Worm (Caenorhabditis elegans) whole organism, midembryonic: ENCODE results near the gene F54D5.23.

Experiments used
- T22C8.4 ChIP-seq: fragments of 200-800 bp; sonication (Bioruptor generic); IDR thresholded peaks from 2 replicates; pipeline ENCODE4 v1.3.6; 2022; ENCODE audit warnings: missing genetic modification characterization, missing compliant biosample characterization
- cog-1 ChIP-seq: sonication (generic microtip); optimal IDR thresholded peaks from 2 replicates; lab custom pipeline; 2016; ENCODE audit warnings: missing genetic modification characterization, missing compliant biosample characterization
- flt-1 ChIP-seq: fragments of 200-800 bp; sonication (Bioruptor generic); IDR thresholded peaks from 2 replicates; pipeline ENCODE4 v1.3.6; 2022; ENCODE audit warnings: missing genetic modification characterization, missing compliant biosample characterization
- klf-2 ChIP-seq: fragments of 200-800 bp; sonication (Bioruptor generic); conservative IDR thresholded peaks from 2 replicates; pipeline ENCODE4 v1.3.6; 2022; ENCODE audit warnings: missing genetic modification reagents, missing genetic modification characterization, missing compliant biosample characterization
- med-1 ChIP-seq: sonication (generic microtip); optimal IDR thresholded peaks from 2 replicates; lab custom pipeline; 2017; ENCODE audit warnings: missing genetic modification characterization, mild to moderate bottlenecking, missing compliant biosample characterization, antibody characterized with exemption, missing genetic modification reagents; ENCODE audit not compliant: insufficient read depth
- ref-1 ChIP-seq: fragments of 200-800 bp; sonication (Bioruptor generic); conservative IDR thresholded peaks from 2 replicates; pipeline ENCODE4 v1.3.6; 2022; ENCODE audit warnings: missing genetic modification reagents, missing genetic modification characterization, missing compliant biosample characterization
- tab-1 ChIP-seq: fragments of 200-800 bp; sonication (Bioruptor generic); IDR thresholded peaks from 2 replicates; pipeline ENCODE4 v1.3.6; 2022; ENCODE audit warnings: missing genetic modification characterization, missing compliant biosample characterization
- ztf-23 ChIP-seq: fragments of 200-800 bp; sonication (Bioruptor generic); IDR thresholded peaks from 2 replicates; pipeline ENCODE4 v1.3.6; 2022; ENCODE audit warnings: missing genetic modification reagents, missing genetic modification characterization, missing compliant biosample characterization
- ztf-29 ChIP-seq: fragments of 200-800 bp; sonication (Bioruptor generic); IDR thresholded peaks from 2 replicates; pipeline ENCODE4 v1.3.6; 2022; ENCODE audit warnings: missing genetic modification reagents, missing genetic modification characterization, missing compliant biosample characterization

Gene F54D5.23

ce11 chrII:11569213-11569868 lies at the start of gene F54D5.23, which contains the start of gene F54D5.4:
F54D5.23 (minus strand) TSS chrII:11569287.
F54D5.4 (plus strand) TSS chrII:11569818.
- TF ChIP-seq T22C8.4 (GFP tag; lab: Robert Waterston, UW): no peak
- no peak for TF ChIP-seq klf-2 (GFP tag; lab: Robert Waterston, UW)
- TF ChIP-seq cog-1: no peak
- TF ChIP-seq flt-1 (GFP tag; lab: Robert Waterston, UW): no peak
- no peak for TF ChIP-seq ztf-29
- no peak for TF ChIP-seq ztf-23
- no peak for TF ChIP-seq med-1
- TF ChIP-seq tab-1 (GFP tag; lab: Robert Waterston, UW): no peak
- TF ChIP-seq ref-1 (GFP tag; lab: Robert Waterston, UW): no peak

ce11 chrII:11617715-11618114 lies 48.6 kb upstream of the F54D5.23 start:
- TF ChIP-seq T22C8.4 (GFP tag; lab: Robert Waterston, UW) (no peak), klf-2 (GFP tag; lab: Robert Waterston, UW) (no peak), flt-1 (GFP tag; lab: Robert Waterston, UW) (peak; percentile 29; the same call in 1 of the 2 replicates), cog-1 (no peak)

- TF ChIP-seq flt-1 (GFP tag; lab: Robert Waterston, UW) (no peak), ref-1 (GFP tag; lab: Robert Waterston, UW) (no peak), tab-1 (GFP tag; lab: Robert Waterston, UW) (no peak), ztf-23 (0 out of 2 replicates have a peak, but pooled peaks have one; percentile 21), cog-1 (no peak), T22C8.4 (GFP tag; lab: Robert Waterston, UW) (no peak), klf-2 (GFP tag; lab: Robert Waterston, UW) (no peak), ztf-29 (no peak)
Measured at ce11 chrII:11616333-11616942, 47.4 kb upstream of the F54D5.23 start.

- TF ChIP-seq ztf-29 (no peak), ref-1 (GFP tag; lab: Robert Waterston, UW) (no peak), med-1 (no peak), ztf-23 (no peak), cog-1 (no peak), klf-2 (GFP tag; lab: Robert Waterston, UW) (no peak), flt-1 (GFP tag; lab: Robert Waterston, UW) (no peak), T22C8.4 (GFP tag; lab: Robert Waterston, UW) (no peak), tab-1 (GFP tag; lab: Robert Waterston, UW) (no peak)
Measured at ce11 chrII:11614103-11614857, 45.2 kb upstream of the F54D5.23 start.

- TF ChIP-seq cog-1 (no peak), ztf-29 (no peak), T22C8.4 (GFP tag; lab: Robert Waterston, UW) (no peak), ref-1 (GFP tag; lab: Robert Waterston, UW) (no peak), flt-1 (GFP tag; lab: Robert Waterston, UW) (no peak)
Measured at ce11 chrII:11612034-11612723, 43.1 kb upstream of the F54D5.23 start, which contains the start of gene F07A11.5. F07A11.5 (plus strand) TSS chrII:11612300.

- TF ChIP-seq tab-1 (GFP tag; lab: Robert Waterston, UW): no peak
- no peak for TF ChIP-seq klf-2 (GFP tag; lab: Robert Waterston, UW)
- no peak for TF ChIP-seq ztf-23
Measured at ce11 chrII:11611462-11611861, 42.4 kb upstream of the F54D5.23 start.

ce11 chrII:11604613-11605012 lies 35.5 kb upstream of the F54D5.23 start:
- TF ChIP-seq ztf-29: no peak
- no peak for TF ChIP-seq tab-1 (GFP tag; lab: Robert Waterston, UW)
- no peak for TF ChIP-seq cog-1
- no peak for TF ChIP-seq flt-1 (GFP tag; lab: Robert Waterston, UW)
- no peak for TF ChIP-seq ztf-23
- TF ChIP-seq T22C8.4 (GFP tag; lab: Robert Waterston, UW): no peak
- no peak for TF ChIP-seq med-1
- TF ChIP-seq klf-2 (GFP tag; lab: Robert Waterston, UW): no peak
- TF ChIP-seq ref-1 (GFP tag; lab: Robert Waterston, UW): no peak

- TF ChIP-seq ztf-23 (no peak), tab-1 (GFP tag; lab: Robert Waterston, UW) (no peak), med-1 (no peak), ref-1 (GFP tag; lab: Robert Waterston, UW) (no peak), T22C8.4 (GFP tag; lab: Robert Waterston, UW) (no peak)
Measured at ce11 chrII:11602387-11602960, 33.4 kb upstream of the F54D5.23 start.

ce11 chrII:11600711-11601110 lies 31.6 kb upstream of the F54D5.23 start, which contains the start of gene F07A11.4:
F07A11.4 (plus strand) TSS chrII:11601011.
- no peak for TF ChIP-seq ztf-29
- no peak for TF ChIP-seq T22C8.4 (GFP tag; lab: Robert Waterston, UW)
- no peak for TF ChIP-seq flt-1 (GFP tag; lab: Robert Waterston, UW)
- TF ChIP-seq klf-2 (GFP tag; lab: Robert Waterston, UW): no peak
- no peak for TF ChIP-seq ztf-23
- no peak for TF ChIP-seq tab-1 (GFP tag; lab: Robert Waterston, UW)
- TF ChIP-seq med-1: no peak
- TF ChIP-seq cog-1: no peak
- no peak for TF ChIP-seq ref-1 (GFP tag; lab: Robert Waterston, UW)
